Worm (Caenorhabditis elegans): ENCODE measurements around the gene B0361.4.

B0361.4 gene

ce11 chrIII:7238727-7239126 lies 20.1 kb upstream of the B0361.4 start, which contains the start of gene pars-1:
pars-1 (plus strand) TSS chrIII:7239027.
- TF ChIP-seq ama-1 (optimal IDR thresholded peaks at IDR 0.05) (no peak), aly-1 (tag; optimal IDR thresholded peaks at IDR 0.05) (no peak), tra-4 (tag; optimal IDR thresholded peaks at IDR 0.05) (no peak), tbx-37 (GFP tag; conservative IDR thresholded peaks at IDR 0.05) (no peak), scrt-1 (GFP tag; IDR thresholded peaks at IDR 0.05) (no peak), ets-7 (tag; optimal IDR thresholded peaks at IDR 0.05) (no peak), B0310.2 (tag; optimal IDR thresholded peaks at IDR 0.05) (no peak), hnd-1 (tag; optimal IDR thresholded peaks at IDR 0.05) (no peak), tbx-11 (GFP tag; IDR thresholded peaks at IDR 0.05) (no peak), flt-1 (GFP tag; IDR thresholded peaks at IDR 0.05) (no peak), pes-1 (GFP tag; IDR thresholded peaks at IDR 0.05) (no peak), sea-1 (GFP tag; conservative IDR thresholded peaks at IDR 0.05) (no peak), ceh-36 (tag; optimal IDR thresholded peaks at IDR 0.05) (no peak), hmbx-1 (tag; optimal IDR thresholded peaks at IDR 0.05) (no peak), hmg-4 (GFP tag; optimal IDR thresholded peaks at IDR 0.05) (no peak)

- no peak for TF ChIP-seq scrt-1 (GFP tag; IDR thresholded peaks at IDR 0.05)
- TF ChIP-seq ets-7 (tag; optimal IDR thresholded peaks at IDR 0.05), result no peak
- no peak for TF ChIP-seq pes-1 (GFP tag; IDR thresholded peaks at IDR 0.05)
- no peak for TF ChIP-seq ceh-36 (tag; optimal IDR thresholded peaks at IDR 0.05)
- TF ChIP-seq hnd-1 (tag; optimal IDR thresholded peaks at IDR 0.05), result no peak
- no peak for TF ChIP-seq sea-1 (GFP tag; conservative IDR thresholded peaks at IDR 0.05)
- no peak for TF ChIP-seq F13C5.2 (tag; optimal IDR thresholded peaks at IDR 0.05)
- no peak for TF ChIP-seq ama-1 (optimal IDR thresholded peaks at IDR 0.05)
- TF ChIP-seq flt-1 (GFP tag; IDR thresholded peaks at IDR 0.05), result no peak
- TF ChIP-seq hmg-4 (GFP tag; optimal IDR thresholded peaks at IDR 0.05), result no peak
- no peak for TF ChIP-seq tbx-37 (GFP tag; conservative IDR thresholded peaks at IDR 0.05)
These were observed 19.4 kb upstream of the B0361.4 start for ce11 chrIII:7239416-7239815.

ce11 chrIII:7241065-7241464 lies 17.7 kb upstream of the B0361.4 start, which contains the start of gene ztf-31:
ztf-31 (plus strand) TSS chrIII:7241365.
- TF ChIP-seq tbx-37 (GFP tag; conservative IDR thresholded peaks at IDR 0.05) (no peak), ets-7 (tag; optimal IDR thresholded peaks at IDR 0.05) (no peak), scrt-1 (GFP tag; IDR thresholded peaks at IDR 0.05) (no peak), B0310.2 (tag; optimal IDR thresholded peaks at IDR 0.05) (no peak), sea-1 (GFP tag; conservative IDR thresholded peaks at IDR 0.05) (no peak), hmg-4 (GFP tag; optimal IDR thresholded peaks at IDR 0.05) (no peak), flt-1 (GFP tag; IDR thresholded peaks at IDR 0.05) (no peak), ama-1 (optimal IDR thresholded peaks at IDR 0.05) (no peak), hmbx-1 (tag; optimal IDR thresholded peaks at IDR 0.05) (no peak), tbx-11 (GFP tag; IDR thresholded peaks at IDR 0.05) (no peak), tra-4 (tag; optimal IDR thresholded peaks at IDR 0.05) (no peak), pes-1 (GFP tag; IDR thresholded peaks at IDR 0.05) (no peak), aly-1 (tag; optimal IDR thresholded peaks at IDR 0.05) (no peak), F13C5.2 (tag; optimal IDR thresholded peaks at IDR 0.05) (no peak), ceh-13 (GFP tag; optimal IDR thresholded peaks at IDR 0.05) (no peak), ceh-36 (tag; optimal IDR thresholded peaks at IDR 0.05) (no peak)

ce11 chrIII:7242988-7243387 lies 15.8 kb upstream of the B0361.4 start, which contains the start of gene osm-10:
osm-10 (plus strand) TSS chrIII:7243280.
- TF ChIP-seq ets-7 (tag; optimal IDR thresholded peaks at IDR 0.05), result no peak
- no peak for TF ChIP-seq pes-1 (GFP tag; IDR thresholded peaks at IDR 0.05)
- TF ChIP-seq B0310.2 (tag; optimal IDR thresholded peaks at IDR 0.05), result no peak
- TF ChIP-seq flt-1 (GFP tag; IDR thresholded peaks at IDR 0.05), result no peak
- no peak for TF ChIP-seq F13C5.2 (tag; optimal IDR thresholded peaks at IDR 0.05)
- TF ChIP-seq hnd-1 (tag; optimal IDR thresholded peaks at IDR 0.05), result no peak
- TF ChIP-seq hmbx-1 (tag; optimal IDR thresholded peaks at IDR 0.05), result no peak
- TF ChIP-seq aly-1 (tag; optimal IDR thresholded peaks at IDR 0.05), result no peak
- no peak for TF ChIP-seq tbx-37 (GFP tag; conservative IDR thresholded peaks at IDR 0.05)
- no peak for TF ChIP-seq sea-1 (GFP tag; conservative IDR thresholded peaks at IDR 0.05)
- no peak for TF ChIP-seq scrt-1 (GFP tag; IDR thresholded peaks at IDR 0.05)

- TF ChIP-seq pes-1 (GFP tag; IDR thresholded peaks at IDR 0.05) (no peak), B0310.2 (tag; optimal IDR thresholded peaks at IDR 0.05) (no peak), tbx-37 (GFP tag; conservative IDR thresholded peaks at IDR 0.05) (no peak), tbx-11 (GFP tag; IDR thresholded peaks at IDR 0.05) (no peak), sea-1 (GFP tag; conservative IDR thresholded peaks at IDR 0.05) (no peak), hnd-1 (tag; optimal IDR thresholded peaks at IDR 0.05) (no peak), scrt-1 (GFP tag; IDR thresholded peaks at IDR 0.05) (no peak), ceh-36 (tag; optimal IDR thresholded peaks at IDR 0.05) (no peak), flt-1 (GFP tag; IDR thresholded peaks at IDR 0.05) (no peak), aly-1 (tag; optimal IDR thresholded peaks at IDR 0.05) (no peak), ets-7 (tag; optimal IDR thresholded peaks at IDR 0.05) (no peak)
These were observed 12.4 kb upstream of the B0361.4 start for ce11 chrIII:7246389-7246788.

DNA sequence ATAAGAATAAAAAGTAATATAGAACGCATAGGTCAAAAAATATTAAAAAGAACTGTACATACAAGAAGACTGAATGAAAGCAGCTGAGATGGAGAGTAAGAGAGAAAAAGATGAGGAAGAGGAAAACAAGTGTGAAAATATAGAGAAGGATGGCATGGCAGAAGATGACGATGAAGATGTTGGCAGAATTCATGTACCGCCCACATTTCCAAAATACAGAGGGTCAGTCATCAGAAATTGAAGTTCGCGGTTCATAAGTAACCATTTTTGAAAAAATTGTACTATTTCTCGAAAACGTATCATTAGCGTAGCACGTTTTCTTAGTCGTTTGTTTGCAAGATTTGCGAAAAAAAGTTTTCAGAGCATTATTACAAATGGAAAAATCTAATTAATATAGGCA lies 11.1 kb upstream of the B0361.4 start, which contains the start of gene zmp-6:
zmp-6 (minus strand) TSS at position 101 of the 400 bp plus-strand sequence.
- TF ChIP-seq flt-1 (GFP tag; IDR thresholded peaks at IDR 0.05), result no peak
- TF ChIP-seq hmg-4 (GFP tag; optimal IDR thresholded peaks at IDR 0.05), result no peak
- no peak for TF ChIP-seq sea-1 (GFP tag; conservative IDR thresholded peaks at IDR 0.05)
- no peak for TF ChIP-seq ceh-13 (GFP tag; optimal IDR thresholded peaks at IDR 0.05)
- no peak for TF ChIP-seq pes-1 (GFP tag; IDR thresholded peaks at IDR 0.05)
- TF ChIP-seq F13C5.2 (tag; optimal IDR thresholded peaks at IDR 0.05), result no peak
- no peak for TF ChIP-seq tbx-11 (GFP tag; IDR thresholded peaks at IDR 0.05)
- no peak for TF ChIP-seq ets-7 (tag; optimal IDR thresholded peaks at IDR 0.05)
- no peak for TF ChIP-seq tbx-37 (GFP tag; conservative IDR thresholded peaks at IDR 0.05)
- TF ChIP-seq aly-1 (tag; optimal IDR thresholded peaks at IDR 0.05), result no peak
- no peak for TF ChIP-seq hnd-1 (tag; optimal IDR thresholded peaks at IDR 0.05)
- no peak for TF ChIP-seq scrt-1 (GFP tag; IDR thresholded peaks at IDR 0.05)

ce11 chrIII:7253669-7254068 lies 5.1 kb upstream of the B0361.4 start:
- TF ChIP-seq hmbx-1 (tag; optimal IDR thresholded peaks at IDR 0.05) (no peak), ets-7 (tag; optimal IDR thresholded peaks at IDR 0.05) (no peak), tbx-11 (GFP tag; IDR thresholded peaks at IDR 0.05) (no peak), tra-4 (tag; optimal IDR thresholded peaks at IDR 0.05) (no peak), F13C5.2 (tag; optimal IDR thresholded peaks at IDR 0.05) (no peak), hmg-4 (GFP tag; optimal IDR thresholded peaks at IDR 0.05) (no peak), pes-1 (GFP tag; IDR thresholded peaks at IDR 0.05) (no peak), aly-1 (tag; optimal IDR thresholded peaks at IDR 0.05) (no peak), scrt-1 (GFP tag; IDR thresholded peaks at IDR 0.05) (no peak), ceh-36 (tag; optimal IDR thresholded peaks at IDR 0.05) (no peak)
